Fruit fly (Drosophila melanogaster) whole organism, prepupa: Measurements from ENCODE around the gene Jwa.
A peak's percentile ranks its signal among the peaks of the same experiment; 100 is the strongest.

ENCODE experiments used
- CG11294 ChIP-seq: fragments of 200-800 bp; sonication (Bioruptor generic); IDR thresholded peaks from 2 replicates; pipeline ENCODE4 v1.3.6; 2022; ENCODE audit warnings: missing biosample characterization, missing genetic modification characterization
- CG15336 ChIP-seq: fragments of 200-800 bp; sonication (Bioruptor generic); IDR thresholded peaks from 2 replicates; pipeline ENCODE4 v1.3.6; 2022; ENCODE audit warnings: missing biosample characterization, missing genetic modification characterization
- CG4318 ChIP-seq: fragments of 200-800 bp; sonication (Bioruptor generic); optimal IDR thresholded peaks from 3 replicates; lab custom pipeline; 2017; ENCODE audit warnings: missing biosample characterization, mild to moderate bottlenecking, missing genetic modification characterization
- CG6163 ChIP-seq: fragments of 200-800 bp; sonication (Bioruptor generic); IDR thresholded peaks from 3 replicates; pipeline ENCODE4 v1.3.6; 2022; ENCODE audit warnings: missing biosample characterization, missing genetic modification characterization
- CG6854 ChIP-seq: fragments of 200-800 bp; sonication (Bioruptor generic); optimal IDR thresholded peaks from 2 replicates; lab custom pipeline; 2017; ENCODE audit warnings: missing biosample characterization, mild to moderate bottlenecking, missing genetic modification characterization
- dac ChIP-seq: fragments of 200-800 bp; sonication (Bioruptor generic); optimal IDR thresholded peaks from 2 replicates; lab custom pipeline; 2017; ENCODE audit warnings: missing biosample characterization, mild to moderate bottlenecking, missing genetic modification characterization
- dsx ChIP-seq: fragments of 200-800 bp; optimal IDR thresholded peaks from 3 replicates; lab custom pipeline; 2019; ENCODE audit warnings: missing biosample characterization, mild to moderate bottlenecking, missing genetic modification characterization, moderate library complexity; ENCODE audit not compliant: poor library complexity, severe bottlenecking
- salr ChIP-seq, 2 experiments: fragments of 200-800 bp; sonication (Bioruptor generic); optimal IDR thresholded peaks; 3 replicates each; lab custom pipeline; 2016 to 2018; ENCODE audit warnings: missing biosample characterization in 2 of 2, missing genetic modification characterization in 2 of 2, mild to moderate bottlenecking in 1 of 2

DNA sequence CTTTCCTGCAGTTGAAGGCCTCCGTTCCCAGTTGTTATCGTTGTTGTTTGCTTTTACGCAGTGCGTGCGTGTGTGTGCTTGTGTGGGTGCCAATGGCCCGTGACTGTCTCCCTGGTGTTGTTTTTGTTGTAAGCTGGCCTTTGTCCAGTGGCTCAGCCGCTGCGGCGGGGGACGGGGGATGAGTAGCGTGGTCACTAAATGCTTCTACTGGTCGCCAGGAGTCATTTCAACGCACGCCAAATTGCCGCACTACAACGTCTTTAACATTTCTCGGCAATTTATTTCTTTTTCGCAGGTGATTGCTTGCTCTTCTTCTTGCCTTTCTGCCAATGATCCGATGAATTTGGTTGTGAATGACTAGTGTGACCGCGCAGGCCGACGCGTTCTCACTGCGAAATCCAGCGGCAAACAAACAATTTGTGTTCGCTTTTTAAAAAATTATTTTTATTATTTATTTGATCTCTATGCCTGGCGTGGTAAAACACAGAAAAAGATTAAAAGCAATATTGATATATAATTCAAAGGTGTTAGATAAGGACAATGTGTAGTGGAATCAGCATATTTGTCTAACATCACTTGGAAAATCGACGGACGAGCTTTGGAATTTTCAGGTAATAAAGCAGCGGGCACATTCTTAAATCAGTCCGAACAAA lies 2.9 kb upstream of the Jwa start, which contains the start of the genes Faf2 and Grip71:
- TF ChIP-seq CG6854 (GFP tag; lab: Kevin White, UChicago): peak; percentile 24
- peak; percentile 61; the same call in 1 of the 2 replicates for TF ChIP-seq CG15336 (GFP tag; lab: Robert Waterston, UW)
- TF ChIP-seq CG4318 (GFP tag; lab: Kevin White, UChicago): peak; percentile 87
- TF ChIP-seq CG6163 (GFP tag; lab: Robert Waterston, UW): peak; percentile 91
- TF ChIP-seq dsx (GFP tag; lab: Kevin White, UChicago): peak; percentile 71
- TF ChIP-seq dac (GFP tag; lab: Kevin White, UChicago): peak; percentile 85
- peak; percentile 61 to 70 for TF ChIP-seq salr (GFP tag; optimal IDR thresholded peaks at IDR 0.05; lab: Kevin White, UChicago)
- TF ChIP-seq CG11294 (GFP tag; lab: Robert Waterston, UW): peak; percentile 90
